Fruit fly (Drosophila melanogaster): ENCODE measurements around the gene Toll-9.
A peak's percentile ranks its signal among the peaks of the same experiment; 100 is the strongest.

The Toll-9 gene

DNA sequence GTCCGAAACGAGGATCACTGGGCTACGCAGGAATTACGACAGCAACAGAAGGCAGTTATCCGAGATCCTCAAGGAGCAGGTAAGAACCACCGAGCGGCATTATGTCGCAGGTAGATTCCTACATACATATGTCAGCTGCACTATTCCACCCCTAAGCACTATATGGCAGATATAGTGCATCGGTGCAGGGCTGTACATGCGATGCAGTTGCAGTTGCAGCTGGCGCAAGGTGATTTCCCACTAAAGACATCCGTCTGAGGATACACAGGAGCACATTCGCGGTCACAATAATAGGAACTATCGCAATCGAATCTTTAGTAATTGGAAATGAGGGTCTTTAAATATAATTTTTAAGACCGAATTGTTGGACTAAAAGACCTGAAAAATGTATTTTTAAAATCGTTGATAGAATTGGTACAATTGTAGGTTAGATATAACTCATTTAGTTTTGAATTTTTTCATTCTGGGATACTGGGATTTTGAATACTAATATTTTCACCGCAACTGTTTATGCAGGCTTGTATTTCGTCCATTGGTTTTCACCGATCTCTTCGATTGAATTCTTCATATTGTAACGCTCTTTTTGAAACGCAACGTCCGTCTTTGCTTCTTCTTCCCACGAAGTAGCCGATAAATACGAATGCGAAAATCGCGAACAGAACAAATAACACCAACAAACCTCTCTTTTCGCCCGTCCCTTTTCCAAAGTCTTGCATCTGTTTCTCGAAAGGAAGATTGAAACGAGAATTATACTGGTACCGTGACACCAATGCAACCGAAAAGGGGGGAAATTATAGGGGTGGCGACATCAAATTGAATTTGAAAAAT lies 36.4 kb upstream of the Toll-9 start (continued):
- TF ChIP-seq prd (optimal IDR thresholded peaks at IDR 0.05) (no peak), prd (GFP tag; IDR thresholded peaks at IDR 0.05) (peak; percentile 84), btn (GFP tag; optimal IDR thresholded peaks at IDR 0.05) (no peak), Aef1 (GFP tag; IDR thresholded peaks at IDR 0.05) (no peak), CG31441 (GFP tag; IDR thresholded peaks at IDR 0.05) (peak; percentile 56), Asciz (GFP tag; optimal IDR thresholded peaks at IDR 0.05) (no peak), hb (GFP tag; IDR thresholded peaks at IDR 0.05; ENCODE audit: partially characterized antibody) (no peak), CG3407 (GFP tag; optimal IDR thresholded peaks at IDR 0.05) (no peak), CG10267 (tag; optimal IDR thresholded peaks at IDR 0.05) (peak; percentile 72), bbx (GFP tag; IDR thresholded peaks at IDR 0.05; ENCODE audit: partially characterized antibody) (no peak), Eip74EF (GFP tag; optimal IDR thresholded peaks at IDR 0.05) (no peak), Oaz (GFP tag; IDR thresholded peaks at IDR 0.05) (no peak), HLH54F (GFP tag; optimal IDR thresholded peaks at IDR 0.05) (no peak), seq (GFP tag; IDR thresholded peaks at IDR 0.05) (no peak), CG34422 (GFP tag; IDR thresholded peaks at IDR 0.05) (no peak), tap (tag; optimal IDR thresholded peaks at IDR 0.05) (no peak), abd-A (tag; optimal IDR thresholded peaks at IDR 0.05) (no peak), Atf6 (GFP tag; IDR thresholded peaks at IDR 0.05) (no peak), chm (GFP tag; IDR thresholded peaks at IDR 0.05) (0 out of 2 replicates have a peak, but pooled peaks have one; percentile 15), stc (GFP tag; IDR thresholded peaks at IDR 0.05) (no peak), CG13296 (GFP tag; optimal IDR thresholded peaks at IDR 0.05) (no peak), eyg (GFP tag; optimal IDR thresholded peaks at IDR 0.05) (no peak), CG7745 (tag; optimal IDR thresholded peaks at IDR 0.05) (no peak), yki (optimal IDR thresholded peaks at IDR 0.05) (no peak), CG10565 (GFP tag; optimal IDR thresholded peaks at IDR 0.05) (no peak), tup (GFP tag; optimal IDR thresholded peaks at IDR 0.05) (no peak), dmrt11E (tag; optimal IDR thresholded peaks at IDR 0.05) (peak; percentile 86), ab (GFP tag; optimal IDR thresholded peaks at IDR 0.05) (no peak), vvl (GFP tag; IDR thresholded peaks at IDR 0.05) (no peak), CG10543 (GFP tag; optimal IDR thresholded peaks at IDR 0.05) (no peak), Atf3 (GFP tag; optimal IDR thresholded peaks at IDR 0.05) (no peak), dpn (GFP tag; optimal IDR thresholded peaks at IDR 0.05) (peak in 1 of 2 experiments; percentile 5), disco-r (GFP tag; optimal IDR thresholded peaks at IDR 0.05) (no peak), dimm (GFP tag; IDR thresholded peaks at IDR 0.05) (no peak), ranshi (GFP tag; IDR thresholded peaks at IDR 0.05) (no peak), CG9932 (GFP tag; IDR thresholded peaks at IDR 0.05) (no peak), cad (GFP tag; optimal IDR thresholded peaks at IDR 0.05) (peak; percentile 64), gsb (GFP tag; IDR thresholded peaks at IDR 0.05) (no peak), Hmx (GFP tag; optimal IDR thresholded peaks at IDR 0.05) (no peak), CG16779 (GFP tag; IDR thresholded peaks at IDR 0.05) (no peak), Dek (tag; optimal IDR thresholded peaks at IDR 0.05) (no peak), cas (GFP tag; IDR thresholded peaks at IDR 0.05) (no peak), CG6175 (GFP tag; IDR thresholded peaks at IDR 0.05) (no peak), Jarid2 (GFP tag; optimal IDR thresholded peaks at IDR 0.05) (no peak), Hr51 (GFP tag; optimal IDR thresholded peaks at IDR 0.05) (no peak), CG33557 (GFP tag; optimal IDR thresholded peaks at IDR 0.05) (peak; percentile 43), CG32767 (GFP tag; IDR thresholded peaks at IDR 0.05) (no peak), knrl (GFP tag; IDR thresholded peaks at IDR 0.05; ENCODE audit: partially characterized antibody) (no peak), chn (GFP tag; optimal IDR thresholded peaks at IDR 0.05) (no peak), CG5245 (GFP tag; optimal IDR thresholded peaks at IDR 0.05) (no peak), Abd-B (GFP tag; optimal IDR thresholded peaks at IDR 0.05) (no peak)

Measured in whole organism, embryonic.